Fruit fly (Drosophila melanogaster): ENCODE measurements around the gene CG8031.
A peak's percentile ranks its signal among the peaks of the same experiment; 100 is the strongest.

Gene CG8031

DNA sequence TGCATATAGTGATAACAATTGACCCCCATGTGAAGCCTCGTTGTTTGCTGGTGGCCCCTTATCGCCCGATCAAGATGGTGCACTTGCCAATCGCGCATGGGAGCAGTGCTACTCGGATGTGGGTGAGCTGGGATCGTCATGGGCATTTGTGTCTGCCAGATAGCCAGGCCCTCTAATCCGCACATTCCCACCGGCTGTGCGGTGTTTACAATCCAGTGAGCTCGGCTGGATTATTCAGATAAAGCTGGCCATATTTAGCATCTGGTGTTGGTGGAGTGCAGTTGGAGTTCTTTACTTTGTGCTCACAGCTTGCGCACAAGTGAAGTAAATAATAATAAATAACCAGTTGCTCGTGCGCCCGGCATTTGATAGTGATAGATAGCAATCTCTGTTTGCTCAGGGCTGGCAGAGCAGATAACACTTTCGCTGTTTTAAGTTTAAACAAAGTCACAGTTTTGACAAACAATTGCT lies 21.9 kb upstream of the CG8031 start (continued):
- TF ChIP-seq dimm (GFP tag; IDR thresholded peaks at IDR 0.05): no peak
- TF ChIP-seq Dip3 (GFP tag; optimal IDR thresholded peaks at IDR 0.05): no peak
- TF ChIP-seq CG34376 (GFP tag; optimal IDR thresholded peaks at IDR 0.05): no peak
- no peak for TF ChIP-seq cg (GFP tag; optimal IDR thresholded peaks at IDR 0.05)
- peak; percentile 45 for TF ChIP-seq CG9727 (GFP tag; optimal IDR thresholded peaks at IDR 0.05)
- peak; percentile 23; the same call in 1 of the 2 replicates for TF ChIP-seq MBD-R2 (GFP tag; IDR thresholded peaks at IDR 0.05)
- peak; percentile 66; the same call in 1 of the 3 replicates for TF ChIP-seq gce (GFP tag; IDR thresholded peaks at IDR 0.05)
- peak; percentile 16 for TF ChIP-seq YL-1 (GFP tag; optimal IDR thresholded peaks at IDR 0.05)
- no peak for TF ChIP-seq trh (GFP tag; optimal IDR thresholded peaks at IDR 0.05)
- no peak for TF ChIP-seq z (GFP tag; IDR thresholded peaks at IDR 0.05)
- no peak for TF ChIP-seq Lim3 (GFP tag; IDR thresholded peaks at IDR 0.05)
- no peak for TF ChIP-seq pb (GFP tag; optimal IDR thresholded peaks at IDR 0.05)
- no peak for TF ChIP-seq CG8765 (GFP tag; IDR thresholded peaks at IDR 0.05)
- TF ChIP-seq Asciz (GFP tag; optimal IDR thresholded peaks at IDR 0.05): peak; percentile 80
- no peak for TF ChIP-seq Ravus (GFP tag; IDR thresholded peaks at IDR 0.05)
- peak; percentile 46 for TF ChIP-seq Jarid2 (GFP tag; optimal IDR thresholded peaks at IDR 0.05)
- peak; percentile 96 for TF ChIP-seq sug (tag; optimal IDR thresholded peaks at IDR 0.05)
- peak; percentile 52 for TF ChIP-seq CG3281 (GFP tag; optimal IDR thresholded peaks at IDR 0.05)
- TF ChIP-seq Oli (tag; optimal IDR thresholded peaks at IDR 0.05): no peak
- TF ChIP-seq CG6813 (GFP tag; optimal IDR thresholded peaks at IDR 0.05): peak; percentile 72
- peak; percentile 24 for TF ChIP-seq Rfx (GFP tag; IDR thresholded peaks at IDR 0.05)
- no peak for TF ChIP-seq CG31365 (tag; optimal IDR thresholded peaks at IDR 0.05)
- TF ChIP-seq kay (GFP tag; optimal IDR thresholded peaks at IDR 0.05): no peak
- TF ChIP-seq psq (GFP tag; optimal IDR thresholded peaks at IDR 0.05): no peak
- TF ChIP-seq CG9609 (GFP tag; optimal IDR thresholded peaks at IDR 0.05): no peak
- TF ChIP-seq Myb (GFP tag; optimal IDR thresholded peaks at IDR 0.05): no peak
- no peak for TF ChIP-seq BEAF-32 (GFP tag; optimal IDR thresholded peaks at IDR 0.05)
- no peak for TF ChIP-seq aop (GFP tag; IDR thresholded peaks at IDR 0.05)
- no peak for TF ChIP-seq CG11560 (tag; IDR thresholded peaks at IDR 0.05)
- no peak for TF ChIP-seq Deaf1 (tag; optimal IDR thresholded peaks at IDR 0.05)
- TF ChIP-seq cato (GFP tag; optimal IDR thresholded peaks at IDR 0.05; ENCODE audit: borderline replicate concordance): no peak
- TF ChIP-seq CG8359 (GFP tag; optimal IDR thresholded peaks at IDR 0.05; ENCODE audit: borderline replicate concordance): peak; percentile 45
- no peak for TF ChIP-seq hth (optimal IDR thresholded peaks at IDR 0.05)
- no peak for TF ChIP-seq ato (GFP tag; IDR thresholded peaks at IDR 0.05; ENCODE audit: partially characterized antibody)
- TF ChIP-seq az2 (GFP tag; optimal IDR thresholded peaks at IDR 0.05): no peak
- TF ChIP-seq CG4854 (GFP tag; optimal IDR thresholded peaks at IDR 0.05): no peak
- TF ChIP-seq sna (GFP tag; IDR thresholded peaks at IDR 0.05; ENCODE audit: partially characterized antibody): no peak
- TF ChIP-seq CG12299 (tag; optimal IDR thresholded peaks at IDR 0.05): no peak
- no peak for TF ChIP-seq Atf6 (GFP tag; IDR thresholded peaks at IDR 0.05)
- no peak for TF ChIP-seq prd (optimal IDR thresholded peaks at IDR 0.05)
- no peak for TF ChIP-seq prd (GFP tag; IDR thresholded peaks at IDR 0.05)
- TF ChIP-seq CG15601 (tag; optimal IDR thresholded peaks at IDR 0.05): no peak
- TF ChIP-seq Chrac-16 (GFP tag; optimal IDR thresholded peaks at IDR 0.05): no peak
- TF ChIP-seq CG11398 (GFP tag; optimal IDR thresholded peaks at IDR 0.05): no peak
- TF ChIP-seq CG6254 (GFP tag; optimal IDR thresholded peaks at IDR 0.05): peak; percentile 26
- TF ChIP-seq HHEX (GFP tag; optimal IDR thresholded peaks at IDR 0.05): peak; percentile 54
- no peak for TF ChIP-seq CG2889 (GFP tag; IDR thresholded peaks at IDR 0.05)
- TF ChIP-seq Lhr (GFP tag; optimal IDR thresholded peaks at IDR 0.05): peak; percentile 12
- TF ChIP-seq Atf3 (GFP tag; optimal IDR thresholded peaks at IDR 0.05): no peak
- TF ChIP-seq onecut (GFP tag; IDR thresholded peaks at IDR 0.05): peak; percentile 36; the same call in 1 of the 2 replicates
- no peak for TF ChIP-seq CG12071 (GFP tag; optimal IDR thresholded peaks at IDR 0.05)
- TF ChIP-seq Nf-YB (GFP tag; optimal IDR thresholded peaks at IDR 0.05): no peak
